Worm (Caenorhabditis elegans): ENCODE data around the gene W06D11.1.

ce11 chrX:12304231-12304630, 9.9 kb downstream of the W06D11.1 start:
- no peak for TF ChIP-seq lin-39 (tag; optimal IDR thresholded peaks at IDR 0.05)
- no peak for TF ChIP-seq nhr-21 (tag; optimal IDR thresholded peaks at IDR 0.05)
- no peak for TF ChIP-seq nhr-6 (tag; optimal IDR thresholded peaks at IDR 0.05)
- TF ChIP-seq unc-39 (tag; optimal IDR thresholded peaks at IDR 0.05) = no peak
- no peak for TF ChIP-seq skn-1 (tag; optimal IDR thresholded peaks at IDR 0.05)
- TF ChIP-seq aly-2 (tag; optimal IDR thresholded peaks at IDR 0.05) = no peak

All from whole organism, L2 larva.